Worm (Caenorhabditis elegans): ENCODE measurements around the gene Y45F10B.59.

ce11 chrIV:13561629-13562028 lies 40.8 kb upstream of the Y45F10B.59 start, which contains the start of the genes Y45F10B.13 and qui-1:
- TF ChIP-seq efl-1 (GFP tag; optimal IDR thresholded peaks at IDR 0.05): no peak
- TF ChIP-seq mxl-1 (tag; optimal IDR thresholded peaks at IDR 0.05): no peak
- TF ChIP-seq attf-6 (GFP tag; IDR thresholded peaks at IDR 0.05): no peak
- TF ChIP-seq ceh-79 (tag; optimal IDR thresholded peaks at IDR 0.05): no peak
- TF ChIP-seq nfya-1 (tag; optimal IDR thresholded peaks at IDR 0.05; ENCODE audit: borderline replicate concordance, insufficient read depth): no peak
- no peak for TF ChIP-seq dpl-1 (GFP tag; optimal IDR thresholded peaks at IDR 0.05)
- no peak for TF ChIP-seq sea-2 (GFP tag; IDR thresholded peaks at IDR 0.05)
